Worm (Caenorhabditis elegans): ENCODE data around the gene T13C5.7.

- TF ChIP-seq ceh-13 (GFP tag; optimal IDR thresholded peaks at IDR 0.05) (no peak), ama-1 (optimal IDR thresholded peaks at IDR 0.05) (no peak), tbx-37 (GFP tag; conservative IDR thresholded peaks at IDR 0.05) (no peak), hmg-4 (GFP tag; optimal IDR thresholded peaks at IDR 0.05) (peak; percentile 43), scrt-1 (GFP tag; IDR thresholded peaks at IDR 0.05) (0 out of 2 replicates have a peak, but pooled peaks have one; percentile 47), hmbx-1 (tag; optimal IDR thresholded peaks at IDR 0.05) (no peak), B0310.2 (tag; optimal IDR thresholded peaks at IDR 0.05) (no peak), hnd-1 (tag; optimal IDR thresholded peaks at IDR 0.05) (no peak), ets-7 (tag; optimal IDR thresholded peaks at IDR 0.05) (no peak)
Measured at ce11 chrX:6150949-6151519, 29.4 kb upstream of the T13C5.7 start.

Data from whole organism, early embryonic.